Fruit fly (Drosophila melanogaster) Kc167 (cell line): ENCODE results near the gene subdued.

Experiments
- Sin3A ChIP-seq: fragments of >200 bp; optimal IDR thresholded peaks from 2 replicates; lab custom pipeline; 2018; ENCODE audit warnings: missing external identifiers
- h ChIP-seq: fragments of >200 bp; optimal IDR thresholded peaks from 3 replicates; lab custom pipeline; 2018; ENCODE audit warnings: missing external identifiers
- insv ChIP-seq: fragments of >200 bp; optimal IDR thresholded peaks from 3 replicates; lab custom pipeline; 2018; ENCODE audit warnings: missing external identifiers
- psq ChIP-seq: fragments of >200 bp; optimal IDR thresholded peaks from 2 replicates; lab custom pipeline; 2017; ENCODE audit warnings: missing external identifiers
- ttk ChIP-seq: sonication (Bioruptor generic); optimal IDR thresholded peaks from 2 replicates; lab custom pipeline; 2017; ENCODE audit warnings: missing external identifiers

DNA sequence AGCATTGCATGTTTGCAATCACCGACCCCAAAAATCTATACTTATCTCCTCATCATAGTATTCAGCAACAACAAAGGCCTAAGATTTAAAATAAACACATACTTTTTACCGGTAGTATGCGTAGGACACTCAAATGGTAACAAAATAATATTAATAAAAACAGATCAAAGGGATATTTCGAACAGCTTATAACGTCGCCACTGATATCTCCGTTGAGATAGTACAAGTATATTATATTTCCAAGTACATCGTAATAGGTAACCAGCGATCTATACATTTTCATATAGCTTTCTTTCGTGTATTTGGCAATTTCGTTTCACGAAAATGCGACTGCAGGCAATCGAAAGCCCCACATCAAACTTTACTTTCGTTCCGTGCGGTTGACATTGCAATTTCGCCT is 39.5 kb downstream of the subdued start, which contains the start of gene CG7342:
- TF ChIP-seq Sin3A (lab: Kevin White, UChicago) = no peak
- TF ChIP-seq h = no peak
- no peak for TF ChIP-seq psq (lab: Kevin White, UChicago)
- no peak for TF ChIP-seq ttk (lab: Kevin White, UChicago)
- no peak for TF ChIP-seq insv (lab: Kevin White, UChicago)
